Worm (Caenorhabditis elegans): Measurements from ENCODE around the gene Y37D8A.4.
A peak's percentile ranks its signal among the peaks of the same experiment; 100 is the strongest.

Y37D8A.4 gene

ce11 chrIII:12875653-12876052 lies 36.9 kb upstream of the Y37D8A.4 start:
- TF ChIP-seq F44E2.7 (GFP tag; IDR thresholded peaks at IDR 0.05): no peak
- peak; percentile 15 for TF ChIP-seq lin-13 (GFP tag; optimal IDR thresholded peaks at IDR 0.05)
- peak; percentile 50 for TF ChIP-seq lin-38 (GFP tag; IDR thresholded peaks at IDR 0.05)
- TF ChIP-seq ceh-44 (GFP tag; IDR thresholded peaks at IDR 0.05): no peak
- no peak for TF ChIP-seq ces-1 (GFP tag; optimal IDR thresholded peaks at IDR 0.05)
- TF ChIP-seq ceh-32 (tag; optimal IDR thresholded peaks at IDR 0.05; ENCODE audit: poor library complexity): no peak
- TF ChIP-seq lim-7 (GFP tag; IDR thresholded peaks at IDR 0.05): no peak
- no peak for TF ChIP-seq zfp-2 (tag; optimal IDR thresholded peaks at IDR 0.05)
- peak; percentile 37 for TF ChIP-seq unc-130 (GFP tag; optimal IDR thresholded peaks at IDR 0.05)
- TF ChIP-seq lir-3 (tag; optimal IDR thresholded peaks at IDR 0.05): no peak
- TF ChIP-seq nhr-11 (tag; optimal IDR thresholded peaks at IDR 0.05): no peak
- no peak for TF ChIP-seq rbr-2 (tag; optimal IDR thresholded peaks at IDR 0.05)
- TF ChIP-seq unc-62 (GFP tag; optimal IDR thresholded peaks at IDR 0.05 in 1 of 2): no peak
- TF ChIP-seq unc-62 (tag; optimal IDR thresholded peaks at IDR 0.05): no peak
- no peak for TF ChIP-seq ama-1 (optimal IDR thresholded peaks at IDR 0.05)
- no peak for TF ChIP-seq jun-1 (tag; optimal IDR thresholded peaks at IDR 0.05)
- no peak for TF ChIP-seq fkh-10 (GFP tag; optimal IDR thresholded peaks at IDR 0.05)
- TF ChIP-seq lsy-2 (tag; optimal IDR thresholded peaks at IDR 0.05): peak in 1 of 2 experiments; percentile 5

ce11 chrIII:12874606-12875066 lies 35.9 kb upstream of the Y37D8A.4 start, which contains the start of the genes mrg-1 and spcs-2:
Gene mrg-1, minus strand, starts transcription at chrIII:12874656.
Gene spcs-2, plus strand, starts transcription at chrIII:12875031.
- TF ChIP-seq lin-1 (GFP tag; IDR thresholded peaks at IDR 0.05) (peak; percentile 37; the same call in 1 of the 2 replicates), snpc-1.2 (GFP tag; IDR thresholded peaks at IDR 0.05) (0 out of 2 replicates have a peak, but pooled peaks have one; percentile 25), ces-1 (GFP tag; optimal IDR thresholded peaks at IDR 0.05) (peak; percentile 45), daf-19 (GFP tag; conservative IDR thresholded peaks at IDR 0.05) (no peak), cey-2 (tag; optimal IDR thresholded peaks at IDR 0.05; ENCODE audit: borderline replicate concordance, insufficient read depth) (no peak), dmd-9 (GFP tag; IDR thresholded peaks at IDR 0.05) (peak; percentile 73), ceh-62 (tag; optimal IDR thresholded peaks at IDR 0.05) (no peak), lsy-2 (tag; optimal IDR thresholded peaks at IDR 0.05) (peak; percentile 75 to 94), nhr-111 (GFP tag; optimal IDR thresholded peaks at IDR 0.05) (no peak), ceh-32 (tag; optimal IDR thresholded peaks at IDR 0.05; ENCODE audit: poor library complexity) (no peak), mep-1 (tag; optimal IDR thresholded peaks at IDR 0.05) (peak; percentile 96), ztf-7 (tag; optimal IDR thresholded peaks at IDR 0.05) (peak; percentile 44), F49E8.2 (tag; optimal IDR thresholded peaks at IDR 0.05; ENCODE audit: borderline replicate concordance) (peak; percentile 60), nhr-48 (tag; optimal IDR thresholded peaks at IDR 0.05) (peak; percentile 1), attf-4 (tag; optimal IDR thresholded peaks at IDR 0.05) (no peak), daf-8 (GFP tag; IDR thresholded peaks at IDR 0.05) (no peak), lin-29 (GFP tag; IDR thresholded peaks at IDR 0.05) (no peak), php-3 (GFP tag; IDR thresholded peaks at IDR 0.05) (peak; percentile 32; the same call in 1 of the 2 replicates), fos-1 (tag; optimal IDR thresholded peaks at IDR 0.05) (no peak), T20F7.1 (GFP tag; optimal IDR thresholded peaks at IDR 0.05) (no peak), hmg-1.1 (GFP tag; IDR thresholded peaks at IDR 0.05) (peak; percentile 83), ctbp-1 (GFP tag; IDR thresholded peaks at IDR 0.05) (peak; percentile 75), arid-1 (GFP tag; conservative IDR thresholded peaks at IDR 0.05) (peak; percentile 88), madf-5 (GFP tag; IDR thresholded peaks at IDR 0.05) (0 out of 4 replicates have a peak, but pooled peaks of 1 of the 2 experiments have one; percentile 39), pha-4 (GFP tag; IDR thresholded peaks at IDR 0.05) (peak; percentile 84), pha-4 (tag; optimal IDR thresholded peaks at IDR 0.05) (peak; percentile 29), hlh-11 (tag; optimal IDR thresholded peaks at IDR 0.05) (peak; percentile 70), skn-1 (tag; optimal IDR thresholded peaks at IDR 0.05) (no peak), dmd-8 (GFP tag; IDR thresholded peaks at IDR 0.05) (no peak), mes-2 (tag; optimal IDR thresholded peaks at IDR 0.05; ENCODE audit: poor library complexity, severe bottlenecking) (peak; percentile 97), ceh-44 (GFP tag; IDR thresholded peaks at IDR 0.05) (0 out of 2 replicates have a peak, but pooled peaks have one; percentile 42), lir-3 (tag; optimal IDR thresholded peaks at IDR 0.05) (no peak), lin-15B (tag; optimal IDR thresholded peaks at IDR 0.05) (peak; percentile 59), egl-43 (GFP tag; IDR thresholded peaks at IDR 0.05) (peak; percentile 72; the same call in 1 of the 2 replicates), mdt-29 (GFP tag; IDR thresholded peaks at IDR 0.05) (no peak), pqm-1 (tag; optimal IDR thresholded peaks at IDR 0.05) (no peak), zag-1 (tag; optimal IDR thresholded peaks at IDR 0.05) (peak; percentile 11)

Measured in whole organism, L4 larva.